Fruit fly (Drosophila melanogaster): Measurements from ENCODE around the gene CG6276.

CG6276 gene

dm6 chr3R:15319912-15320746 lies at the start of gene CG6276, which contains the start of gene CG44040 (continued):
- TF ChIP-seq pros (GFP tag; optimal IDR thresholded peaks at IDR 0.05) (no peak), CG12769 (tag; optimal IDR thresholded peaks at IDR 0.05) (peak; percentile 71), phol (tag; optimal IDR thresholded peaks at IDR 0.05) (peak; percentile 42), gcm2 (GFP tag; optimal IDR thresholded peaks at IDR 0.05) (no peak), hth (optimal IDR thresholded peaks at IDR 0.05) (no peak), CG2889 (GFP tag; IDR thresholded peaks at IDR 0.05) (no peak), stc (GFP tag; IDR thresholded peaks at IDR 0.05) (no peak), prd (optimal IDR thresholded peaks at IDR 0.05) (no peak), prd (GFP tag; IDR thresholded peaks at IDR 0.05) (peak; percentile 32; the same call in 1 of the 3 replicates), CG14050 (GFP tag; IDR thresholded peaks at IDR 0.05) (0 out of 3 replicates have a peak, but pooled peaks have one; percentile 30), CG12391 (tag; optimal IDR thresholded peaks at IDR 0.05) (peak; percentile 49), zfh1 (GFP tag; IDR thresholded peaks at IDR 0.05) (no peak), sim (GFP tag; IDR thresholded peaks at IDR 0.05) (no peak), CG15601 (tag; optimal IDR thresholded peaks at IDR 0.05) (peak; percentile 10), CG17912 (GFP tag; optimal IDR thresholded peaks at IDR 0.05) (peak; percentile 6), CG16779 (GFP tag; IDR thresholded peaks at IDR 0.05) (no peak), NfI (GFP tag; optimal IDR thresholded peaks at IDR 0.05) (peak; percentile 44), CG42726 (GFP tag; IDR thresholded peaks at IDR 0.05; ENCODE audit: partially characterized antibody) (no peak), tin (GFP tag; optimal IDR thresholded peaks at IDR 0.05) (no peak), Max (GFP tag; optimal IDR thresholded peaks at IDR 0.05) (peak; percentile 11), CG3726 (GFP tag; IDR thresholded peaks at IDR 0.05) (no peak), CG43689 (GFP tag; IDR thresholded peaks at IDR 0.05) (peak; percentile 43; the same call in 1 of the 2 replicates), Xbp1 (GFP tag; optimal IDR thresholded peaks at IDR 0.05) (peak; percentile 35), ken (GFP tag; IDR thresholded peaks at IDR 0.05) (no peak), Stat92E (GFP tag; optimal IDR thresholded peaks at IDR 0.05) (no peak), tio (GFP tag; optimal IDR thresholded peaks at IDR 0.05) (no peak), CG11723 (GFP tag; optimal IDR thresholded peaks at IDR 0.05) (peak; percentile 22), unpg (GFP tag; optimal IDR thresholded peaks at IDR 0.05) (peak; percentile 50), run (tag; optimal IDR thresholded peaks at IDR 0.05) (no peak), lola (GFP tag; optimal IDR thresholded peaks at IDR 0.05) (peak in 1 of 3 experiments; percentile 19), gem (tag; optimal IDR thresholded peaks at IDR 0.05) (peak; percentile 64), Sry-β (GFP tag; optimal IDR thresholded peaks at IDR 0.05) (no peak), pb (GFP tag; optimal IDR thresholded peaks at IDR 0.05) (no peak), D19A (tag; optimal IDR thresholded peaks at IDR 0.05) (peak; percentile 22), CG8924 (tag; optimal IDR thresholded peaks at IDR 0.05) (peak; percentile 41), psq (GFP tag; optimal IDR thresholded peaks at IDR 0.05) (no peak), Bdp1 (GFP tag; optimal IDR thresholded peaks at IDR 0.05) (no peak), Chrac-16 (GFP tag; optimal IDR thresholded peaks at IDR 0.05) (no peak), CG2712 (tag; optimal IDR thresholded peaks at IDR 0.05) (peak; percentile 53), dmrt11E (tag; optimal IDR thresholded peaks at IDR 0.05) (no peak), Doc3 (GFP tag; IDR thresholded peaks at IDR 0.05; ENCODE audit: partially characterized antibody) (no peak), pan (optimal IDR thresholded peaks at IDR 0.05) (no peak), pan (GFP tag; optimal IDR thresholded peaks at IDR 0.05 in 1 of 2, IDR thresholded peaks at IDR 0.05 in 1 of 2) (peak in 1 of 2 experiments; percentile 49), CG12299 (tag; optimal IDR thresholded peaks at IDR 0.05) (peak; percentile 56), CG17186 (GFP tag; optimal IDR thresholded peaks at IDR 0.05) (no peak), H2.0 (GFP tag; IDR thresholded peaks at IDR 0.05) (peak; percentile 8; the same call in 1 of the 2 replicates), Taf1 (GFP tag; IDR thresholded peaks at IDR 0.05) (no peak), btn (GFP tag; optimal IDR thresholded peaks at IDR 0.05) (no peak), ato (GFP tag; IDR thresholded peaks at IDR 0.05; ENCODE audit: partially characterized antibody) (no peak)

Data from whole organism, embryonic.